Worm (Caenorhabditis elegans) whole organism, L4 larva: ENCODE data around the gene sru-45.

Experiments
- F10B5.3 ChIP-seq: sonication (generic microtip); optimal IDR thresholded peaks from 2 replicates; lab custom pipeline; 2016; ENCODE audit warnings: mild to moderate bottlenecking, missing genetic modification characterization, missing compliant biosample characterization
- F49E8.2 ChIP-seq: sonication (generic microtip); optimal IDR thresholded peaks from 2 replicates; lab custom pipeline; 2016; ENCODE audit warnings: missing compliant biosample characterization, mild to moderate bottlenecking, missing genetic modification characterization, borderline replicate concordance
- R02D3.7 ChIP-seq: fragments of 150-350 bp; sonication (generic microtip); optimal IDR thresholded peaks from 3 replicates; lab custom pipeline; 2014; ENCODE audit warnings: missing biosample characterization, missing genetic modification characterization
- Y105C5A.15 ChIP-seq: fragments of 200-800 bp; sonication (Bioruptor generic); IDR thresholded peaks from 2 replicates; pipeline ENCODE4 v1.3.6; 2022; ENCODE audit warnings: missing genetic modification characterization, missing compliant biosample characterization
- Y48G9A.11 ChIP-seq: fragments of 200-800 bp; sonication (Bioruptor generic); IDR thresholded peaks from 2 replicates; pipeline ENCODE4 v1.3.6; 2022; ENCODE audit warnings: missing genetic modification reagents, missing genetic modification characterization, missing compliant biosample characterization
- aha-1 ChIP-seq: fragments of 150-350 bp; peaks from one replicate; lab custom pipeline; 2014; ENCODE audit warnings: missing biosample characterization, missing genetic modification characterization
- arid-1 ChIP-seq: fragments of 200-800 bp; sonication (Bioruptor generic); conservative IDR thresholded peaks from 2 replicates; pipeline ENCODE4 v1.3.6; 2022; ENCODE audit warnings: missing genetic modification reagents, missing genetic modification characterization, missing compliant biosample characterization
- attf-4 ChIP-seq: sonication (generic microtip); optimal IDR thresholded peaks from 3 replicates; lab custom pipeline; 2017; ENCODE audit warnings: missing biosample characterization, missing genetic modification characterization
- ceh-20 ChIP-seq: fragments of 200-800 bp; sonication (Bioruptor generic); IDR thresholded peaks from 2 replicates; pipeline ENCODE4 v1.3.6; 2022; ENCODE audit warnings: missing genetic modification reagents, missing genetic modification characterization, missing compliant biosample characterization
- ceh-28 ChIP-seq: fragments of 150-350 bp; optimal IDR thresholded peaks from 2 replicates; lab custom pipeline; 2014; ENCODE audit warnings: missing biosample characterization, missing genetic modification reagents, missing genetic modification characterization
- ces-1 ChIP-seq: fragments of 150-350 bp; sonication (generic microtip); optimal IDR thresholded peaks from 4 replicates; lab custom pipeline; 2014; ENCODE audit warnings: missing biosample characterization, missing genetic modification reagents, missing genetic modification characterization
- daf-16 ChIP-seq, 3 experiments: sonication (generic microtip); optimal IDR thresholded peaks; 2 replicates each; lab custom pipeline; 2016 to 2017; ENCODE audit warnings: missing genetic modification characterization in 3 of 3, missing genetic modification reagents in 3 of 3, mild to moderate bottlenecking in 2 of 3, missing compliant biosample characterization in 2 of 3, missing biosample characterization in 1 of 3, moderate library complexity in 1 of 3
- dmd-6 ChIP-seq: fragments of 200-800 bp; sonication (Bioruptor generic); IDR thresholded peaks from 2 replicates; pipeline ENCODE4 v1.3.6; 2022; ENCODE audit warnings: missing genetic modification reagents, missing genetic modification characterization, missing compliant biosample characterization
- dpl-1 ChIP-seq: fragments of 150-350 bp; optimal IDR thresholded peaks from 2 replicates; lab custom pipeline; 2014; ENCODE audit warnings: missing biosample characterization, missing genetic modification reagents, missing genetic modification characterization
- dve-1 ChIP-seq: sonication (generic microtip); optimal IDR thresholded peaks from 2 replicates; lab custom pipeline; 2017; ENCODE audit warnings: antibody characterized with exemption, mild to moderate bottlenecking, missing genetic modification characterization, missing compliant biosample characterization; ENCODE audit not compliant: insufficient read depth
- hif-1 ChIP-seq, 2 experiments: sonication (generic microtip); optimal IDR thresholded peaks; 2 replicates each; lab custom pipeline; 2016 to 2017; ENCODE audit warnings: missing compliant biosample characterization in 2 of 2, missing genetic modification characterization in 2 of 2, missing genetic modification reagents in 2 of 2, missing genotype in 2 of 2, mild to moderate bottlenecking in 1 of 2
- hlh-11 ChIP-seq: fragments of 200-800 bp; sonication (Bioruptor generic); optimal IDR thresholded peaks from 2 replicates; lab custom pipeline; 2018; ENCODE audit warnings: mild to moderate bottlenecking, missing genetic modification characterization, missing compliant biosample characterization
- jun-1 ChIP-seq: fragments of 150-350 bp; optimal IDR thresholded peaks from 2 replicates; lab custom pipeline; 2014; ENCODE audit warnings: missing biosample characterization, missing genetic modification reagents, missing genetic modification characterization
- lin-13 ChIP-seq: fragments of 150-350 bp; optimal IDR thresholded peaks from 2 replicates; lab custom pipeline; 2014; ENCODE audit warnings: missing biosample characterization, missing genetic modification reagents, missing genetic modification characterization
- lin-15B ChIP-seq: fragments of 150-350 bp; sonication (generic microtip); optimal IDR thresholded peaks from 3 replicates; lab custom pipeline; 2014; ENCODE audit warnings: missing biosample characterization, missing genetic modification characterization
- lin-38 ChIP-seq: fragments of 200-800 bp; sonication (Bioruptor generic); IDR thresholded peaks from 2 replicates; pipeline ENCODE4 v1.3.6; 2022; ENCODE audit warnings: missing genetic modification reagents, missing genetic modification characterization, missing compliant biosample characterization
- lin-39 ChIP-seq: fragments of 150-350 bp; optimal IDR thresholded peaks from 2 replicates; lab custom pipeline; 2014; ENCODE audit warnings: missing biosample characterization, missing genetic modification reagents, missing genetic modification characterization
- madf-9 ChIP-seq: fragments of 200-800 bp; sonication (Bioruptor generic); conservative IDR thresholded peaks from 2 replicates; pipeline ENCODE4 v1.3.6; 2022; ENCODE audit warnings: missing genetic modification reagents, missing genetic modification characterization, missing compliant biosample characterization
- mdt-29 ChIP-seq: fragments of 200-800 bp; sonication (Bioruptor generic); IDR thresholded peaks from 2 replicates; pipeline ENCODE4 v1.3.6; 2022; ENCODE audit warnings: missing genetic modification reagents, missing genetic modification characterization, missing compliant biosample characterization
- mep-1 ChIP-seq: fragments of 150-350 bp; sonication (generic microtip); optimal IDR thresholded peaks from 3 replicates; lab custom pipeline; 2014; ENCODE audit warnings: missing biosample characterization, missing genetic modification characterization
- nhr-102 ChIP-seq: sonication (generic microtip); optimal IDR thresholded peaks from 2 replicates; lab custom pipeline; 2016; ENCODE audit warnings: mild to moderate bottlenecking, missing genetic modification characterization, moderate library complexity, missing compliant biosample characterization
- nhr-111 ChIP-seq: fragments of 200-800 bp; sonication (Bioruptor generic); optimal IDR thresholded peaks from 2 replicates; lab custom pipeline; 2018; ENCODE audit warnings: mild to moderate bottlenecking, missing genetic modification characterization, missing compliant biosample characterization
- nhr-237 ChIP-seq: sonication (generic microtip); optimal IDR thresholded peaks from 2 replicates; lab custom pipeline; 2017; ENCODE audit warnings: missing biosample characterization, missing genetic modification characterization
- nhr-28 ChIP-seq: fragments of 150-350 bp; optimal IDR thresholded peaks from 2 replicates; lab custom pipeline; 2014; ENCODE audit warnings: missing biosample characterization, missing genetic modification characterization
- nhr-42 ChIP-seq: fragments of 200-800 bp; sonication (Bioruptor generic); IDR thresholded peaks from 2 replicates; pipeline ENCODE4 v1.3.6; 2022; ENCODE audit warnings: missing genetic modification characterization, missing compliant biosample characterization
- nhr-77 ChIP-seq: fragments of 150-350 bp; optimal IDR thresholded peaks from 2 replicates; lab custom pipeline; 2014; ENCODE audit warnings: missing biosample characterization, missing genetic modification characterization
- php-3 ChIP-seq: fragments of 200-800 bp; sonication (Bioruptor generic); IDR thresholded peaks from 2 replicates; pipeline ENCODE4 v1.3.6; 2022; ENCODE audit warnings: missing genetic modification reagents, missing genetic modification characterization, missing compliant biosample characterization
- pqm-1 ChIP-seq: sonication (generic microtip); optimal IDR thresholded peaks from 2 replicates; lab custom pipeline; 2017; ENCODE audit warnings: missing biosample characterization, missing genetic modification characterization
- rbr-2 ChIP-seq: sonication (generic microtip); optimal IDR thresholded peaks from 2 replicates; lab custom pipeline; 2016; ENCODE audit warnings: missing genotype, missing genetic modification characterization, missing compliant biosample characterization
- sdz-12 ChIP-seq: fragments of 200-800 bp; sonication (Bioruptor generic); optimal IDR thresholded peaks from 2 replicates; lab custom pipeline; 2018; ENCODE audit warnings: mild to moderate bottlenecking, missing genetic modification characterization, missing compliant biosample characterization
- skn-1 ChIP-seq: fragments of 150-350 bp; optimal IDR thresholded peaks from 2 replicates; lab custom pipeline; 2014; ENCODE audit warnings: missing biosample characterization, missing genetic modification characterization
- tag-97 ChIP-seq: fragments of 200-800 bp; sonication (Bioruptor generic); IDR thresholded peaks from 2 replicates; pipeline ENCODE4 v1.3.6; 2022; ENCODE audit warnings: missing genetic modification characterization, missing compliant biosample characterization
- zag-1 ChIP-seq: fragments of 150-350 bp; optimal IDR thresholded peaks from 2 replicates; lab custom pipeline; 2014; ENCODE audit warnings: missing biosample characterization, missing genetic modification characterization
- zfp-3 ChIP-seq: fragments of 200-800 bp; sonication (Bioruptor generic); conservative IDR thresholded peaks from 2 replicates; pipeline ENCODE4 v1.3.6; 2022; ENCODE audit warnings: missing genetic modification reagents, missing genetic modification characterization, missing compliant biosample characterization
- zip-11 ChIP-seq: fragments of 200-800 bp; sonication (Bioruptor generic); IDR thresholded peaks from 2 replicates; pipeline ENCODE4 v1.3.6; 2022; ENCODE audit warnings: missing genetic modification characterization, missing compliant biosample characterization
- zip-2 ChIP-seq: fragments of 150-350 bp; optimal IDR thresholded peaks from 2 replicates; lab custom pipeline; 2014; ENCODE audit warnings: missing biosample characterization, missing genetic modification characterization

The sru-45 gene

DNA sequence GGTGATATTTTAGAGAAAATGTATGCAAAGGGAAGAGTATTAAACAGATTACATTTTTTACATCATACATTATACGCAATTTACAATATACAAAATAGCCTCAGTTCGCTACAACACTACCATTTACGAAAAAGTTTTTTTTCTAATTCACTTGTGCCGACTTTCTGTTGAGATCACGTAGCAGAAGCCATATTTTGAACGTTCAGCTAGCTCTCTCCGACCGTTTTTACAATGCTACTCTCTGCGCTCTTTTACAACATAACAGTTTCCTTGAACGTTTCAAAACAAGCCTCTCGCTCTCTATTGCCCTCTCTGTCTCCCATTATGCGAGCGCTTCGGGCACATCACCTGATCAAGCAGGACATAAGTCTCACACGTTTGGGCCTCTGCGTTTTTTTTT, 37.4 kb downstream of the sru-45 start, which contains the start of gene T03E6.8:
Gene T03E6.8 (minus strand): TSS at position 101 of the 400 bp plus-strand sequence.
- TF ChIP-seq F49E8.2 (tag; lab: Kevin White, UChicago) (no peak), hif-1 (tag; optimal IDR thresholded peaks at IDR 0.05; lab: Kevin White, UChicago) (no peak), sdz-12 (GFP tag; lab: Kevin White, UChicago) (no peak)

DNA sequence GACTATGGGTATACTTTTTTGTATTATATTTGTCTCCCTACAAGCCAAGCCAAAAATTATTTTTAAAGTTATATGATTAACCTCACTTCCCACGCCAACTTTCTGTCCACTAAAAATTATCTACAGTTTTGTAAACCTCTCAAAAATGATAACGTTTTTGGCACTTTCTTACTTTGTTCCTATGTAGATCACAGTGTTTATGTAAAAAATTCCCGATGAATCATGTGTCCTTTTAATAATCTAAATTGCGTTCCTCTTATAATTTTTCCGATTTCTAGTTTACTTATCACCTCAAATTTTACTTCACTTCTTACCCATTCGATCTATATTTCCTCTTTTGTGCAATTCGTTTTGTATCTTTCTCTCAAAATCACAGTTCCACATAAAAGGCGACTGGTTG, 38.6 kb downstream of the sru-45 start:
- no peak for TF ChIP-seq F10B5.3
- no peak for TF ChIP-seq Y105C5A.15 (GFP tag; lab: Robert Waterston, UW)
- TF ChIP-seq madf-9, result no peak
- TF ChIP-seq zip-11 (GFP tag; lab: Robert Waterston, UW), result no peak
- no peak for TF ChIP-seq dpl-1 (GFP tag; lab: Kevin White, UChicago)
- 0 out of 2 replicates have a peak, but pooled peaks have one; percentile 12 for TF ChIP-seq dmd-6 (GFP tag; lab: Robert Waterston, UW)
- no peak for TF ChIP-seq jun-1 (tag; lab: Kevin White, UChicago)
- TF ChIP-seq lin-15B (tag; lab: Kevin White, UChicago), result no peak
- TF ChIP-seq zip-2 (tag; lab: Kevin White, UChicago), result no peak
- TF ChIP-seq aha-1, result no peak
- TF ChIP-seq zfp-3 (GFP tag; lab: Robert Waterston, UW), result no peak
- TF ChIP-seq nhr-111 (GFP tag; lab: Kevin White, UChicago), result no peak
- no peak for TF ChIP-seq Y48G9A.11 (GFP tag; lab: Robert Waterston, UW)
- TF ChIP-seq ceh-20 (GFP tag; lab: Robert Waterston, UW), result no peak
- no peak for TF ChIP-seq R02D3.7 (tag; lab: Kevin White, UChicago)
- peak; percentile 44 for TF ChIP-seq dve-1 (tag; lab: Kevin White, UChicago)
- no peak for TF ChIP-seq skn-1 (tag; lab: Kevin White, UChicago)
- TF ChIP-seq lin-38 (GFP tag; lab: Robert Waterston, UW), result no peak
- no peak for TF ChIP-seq lin-39
- TF ChIP-seq ceh-28 (tag; lab: Kevin White, UChicago), result no peak
- no peak for TF ChIP-seq mep-1 (tag; lab: Kevin White, UChicago)
- TF ChIP-seq ces-1 (GFP tag; lab: Kevin White, UChicago), result no peak
- no peak for TF ChIP-seq rbr-2 (tag; lab: Kevin White, UChicago)
- TF ChIP-seq nhr-28 (tag; lab: Kevin White, UChicago), result peak; percentile 46
- TF ChIP-seq zag-1, result no peak
- no peak for TF ChIP-seq nhr-42 (GFP tag; lab: Robert Waterston, UW)
- TF ChIP-seq pqm-1 (tag; lab: Kevin White, UChicago), result peak; percentile 11
- TF ChIP-seq nhr-102 (tag; lab: Kevin White, UChicago), result no peak
- TF ChIP-seq lin-13 (GFP tag; lab: Kevin White, UChicago), result no peak
- no peak for TF ChIP-seq tag-97 (GFP tag; lab: Robert Waterston, UW)
- peak; percentile 22 for TF ChIP-seq nhr-77
- TF ChIP-seq mdt-29 (GFP tag; lab: Robert Waterston, UW), result no peak
- TF ChIP-seq daf-16 (GFP tag; optimal IDR thresholded peaks at IDR 0.05; lab: Kevin White, UChicago), result no peak
- peak; percentile 50 for TF ChIP-seq daf-16 (tag; optimal IDR thresholded peaks at IDR 0.05; lab: Kevin White, UChicago)
- no peak for TF ChIP-seq F49E8.2 (tag; lab: Kevin White, UChicago)

DNA sequence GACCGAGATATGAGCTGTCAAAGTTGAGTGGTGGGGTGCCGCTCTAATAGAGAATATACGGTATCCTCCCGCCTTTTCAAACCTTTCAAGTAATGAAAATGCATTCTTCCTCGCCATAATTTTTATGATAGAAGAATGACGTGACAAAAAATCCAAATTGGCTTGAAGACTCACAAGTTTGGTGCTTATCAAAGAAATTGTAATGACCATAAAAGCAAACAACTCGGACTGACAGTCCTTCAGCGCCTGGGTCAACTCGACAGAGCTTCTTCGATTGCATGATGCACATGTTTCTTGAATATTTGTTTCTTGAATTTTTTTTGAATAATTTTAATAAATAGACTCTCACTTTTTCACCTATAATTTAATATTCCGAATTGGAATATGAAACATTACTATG, 39.7 kb downstream of the sru-45 start:
- TF ChIP-seq hlh-11 (tag; lab: Kevin White, UChicago) (peak; percentile 44), pqm-1 (tag; lab: Kevin White, UChicago) (peak; percentile 51), nhr-237 (tag; lab: Kevin White, UChicago) (no peak), dve-1 (tag; lab: Kevin White, UChicago) (peak; percentile 33), arid-1 (GFP tag; lab: Robert Waterston, UW) (no peak), daf-16 (GFP tag; optimal IDR thresholded peaks at IDR 0.05; lab: Kevin White, UChicago) (no peak), daf-16 (tag; optimal IDR thresholded peaks at IDR 0.05; lab: Kevin White, UChicago) (peak; percentile 43), dmd-6 (GFP tag; lab: Robert Waterston, UW) (peak; percentile 66), php-3 (GFP tag; lab: Robert Waterston, UW) (peak; percentile 67), attf-4 (no peak)
- TF ChIP-seq, all 104 proteins: peak for 6
